Fruit fly (Drosophila melanogaster): ENCODE results near the gene ebd1.
A peak's percentile ranks its signal among the peaks of the same experiment; 100 is the strongest.

- TF ChIP-seq CG1620 (GFP tag; optimal IDR thresholded peaks at IDR 0.05) (no peak), tj (GFP tag; optimal IDR thresholded peaks at IDR 0.05) (no peak), CG5204 (GFP tag; optimal IDR thresholded peaks at IDR 0.05) (peak; percentile 31), kay (GFP tag; ENCODE audit: borderline replicate concordance) (peak; percentile 32), bab1 (GFP tag; optimal IDR thresholded peaks at IDR 0.05) (no peak), Hr96 (GFP tag; optimal IDR thresholded peaks at IDR 0.05) (no peak), Mnt (GFP tag; optimal IDR thresholded peaks at IDR 0.05) (no peak), CG11617 (GFP tag; optimal IDR thresholded peaks at IDR 0.05) (no peak), pad (GFP tag; optimal IDR thresholded peaks at IDR 0.05) (peak; percentile 11), CG33017 (tag; optimal IDR thresholded peaks at IDR 0.05) (peak; percentile 58), Crg-1 (GFP tag; optimal IDR thresholded peaks at IDR 0.05) (no peak), toe (GFP tag; optimal IDR thresholded peaks at IDR 0.05) (no peak), CG7045 (GFP tag; optimal IDR thresholded peaks at IDR 0.05) (peak; percentile 63), cnc (optimal IDR thresholded peaks at IDR 0.05) (no peak)
These were observed 11.2 kb upstream of the ebd1 start for dm6 chr3L:696404-697054.
